Worm (Caenorhabditis elegans): Measurements from ENCODE around the gene tra-4.

The tra-4 gene

ce11 chrX:2838619-2839018 is 18.8 kb downstream of the tra-4 start:
- no peak for TF ChIP-seq T22C8.4 (GFP tag; IDR thresholded peaks at IDR 0.05)
- no peak for TF ChIP-seq klf-2 (GFP tag; conservative IDR thresholded peaks at IDR 0.05)
- no peak for TF ChIP-seq med-1 (GFP tag; optimal IDR thresholded peaks at IDR 0.05; ENCODE audit: insufficient read depth)
- TF ChIP-seq cog-1 (tag; optimal IDR thresholded peaks at IDR 0.05) = no peak
- TF ChIP-seq flt-1 (GFP tag; IDR thresholded peaks at IDR 0.05) = no peak
- no peak for TF ChIP-seq ztf-29 (GFP tag; IDR thresholded peaks at IDR 0.05)
- TF ChIP-seq ref-1 (GFP tag; conservative IDR thresholded peaks at IDR 0.05) = no peak
- TF ChIP-seq ztf-23 (GFP tag; IDR thresholded peaks at IDR 0.05) = no peak
- TF ChIP-seq tab-1 (GFP tag; IDR thresholded peaks at IDR 0.05) = no peak

- TF ChIP-seq med-1 (GFP tag; optimal IDR thresholded peaks at IDR 0.05; ENCODE audit: insufficient read depth) = no peak
- no peak for TF ChIP-seq ztf-23 (GFP tag; IDR thresholded peaks at IDR 0.05)
- TF ChIP-seq T22C8.4 (GFP tag; IDR thresholded peaks at IDR 0.05) = no peak
- no peak for TF ChIP-seq cog-1 (tag; optimal IDR thresholded peaks at IDR 0.05)
- no peak for TF ChIP-seq ztf-29 (GFP tag; IDR thresholded peaks at IDR 0.05)
- no peak for TF ChIP-seq ref-1 (GFP tag; conservative IDR thresholded peaks at IDR 0.05)
- no peak for TF ChIP-seq klf-2 (GFP tag; conservative IDR thresholded peaks at IDR 0.05)
- no peak for TF ChIP-seq tab-1 (GFP tag; IDR thresholded peaks at IDR 0.05)
- TF ChIP-seq flt-1 (GFP tag; IDR thresholded peaks at IDR 0.05) = no peak
These were observed 19.9 kb downstream of the tra-4 start for ce11 chrX:2837477-2837876.

- TF ChIP-seq tab-1 (GFP tag; IDR thresholded peaks at IDR 0.05) (no peak), ztf-23 (GFP tag; IDR thresholded peaks at IDR 0.05) (no peak), T22C8.4 (GFP tag; IDR thresholded peaks at IDR 0.05) (no peak), cog-1 (tag; optimal IDR thresholded peaks at IDR 0.05) (no peak), med-1 (GFP tag; optimal IDR thresholded peaks at IDR 0.05; ENCODE audit: insufficient read depth) (no peak), flt-1 (GFP tag; IDR thresholded peaks at IDR 0.05) (no peak), klf-2 (GFP tag; conservative IDR thresholded peaks at IDR 0.05) (no peak), ref-1 (GFP tag; conservative IDR thresholded peaks at IDR 0.05) (no peak), ztf-29 (GFP tag; IDR thresholded peaks at IDR 0.05) (no peak)
These were observed 20.6 kb downstream of the tra-4 start for ce11 chrX:2836770-2837169.

ce11 chrX:2827702-2828182 is 29.7 kb downstream of the tra-4 start, which contains the start of gene ssr-2:
TSS of gene ssr-2 (minus strand) at chrX:2827752.
- TF ChIP-seq flt-1 (GFP tag; IDR thresholded peaks at IDR 0.05) = no peak
- no peak for TF ChIP-seq tab-1 (GFP tag; IDR thresholded peaks at IDR 0.05)
- TF ChIP-seq ztf-29 (GFP tag; IDR thresholded peaks at IDR 0.05) = no peak
- no peak for TF ChIP-seq klf-2 (GFP tag; conservative IDR thresholded peaks at IDR 0.05)
- TF ChIP-seq cog-1 (tag; optimal IDR thresholded peaks at IDR 0.05) = no peak
- no peak for TF ChIP-seq med-1 (GFP tag; optimal IDR thresholded peaks at IDR 0.05; ENCODE audit: insufficient read depth)
- no peak for TF ChIP-seq ref-1 (GFP tag; conservative IDR thresholded peaks at IDR 0.05)
- no peak for TF ChIP-seq ztf-23 (GFP tag; IDR thresholded peaks at IDR 0.05)
- TF ChIP-seq T22C8.4 (GFP tag; IDR thresholded peaks at IDR 0.05) = no peak

- TF ChIP-seq cog-1 (tag; optimal IDR thresholded peaks at IDR 0.05) (no peak), T22C8.4 (GFP tag; IDR thresholded peaks at IDR 0.05) (no peak), klf-2 (GFP tag; conservative IDR thresholded peaks at IDR 0.05) (no peak), ztf-29 (GFP tag; IDR thresholded peaks at IDR 0.05) (no peak), ref-1 (GFP tag; conservative IDR thresholded peaks at IDR 0.05) (no peak), flt-1 (GFP tag; IDR thresholded peaks at IDR 0.05) (no peak), ztf-23 (GFP tag; IDR thresholded peaks at IDR 0.05) (no peak), med-1 (GFP tag; optimal IDR thresholded peaks at IDR 0.05; ENCODE audit: insufficient read depth) (no peak), tab-1 (GFP tag; IDR thresholded peaks at IDR 0.05) (no peak)
These were observed 31.1 kb downstream of the tra-4 start for ce11 chrX:2826337-2826736.

- no peak for TF ChIP-seq klf-2 (GFP tag; conservative IDR thresholded peaks at IDR 0.05)
- TF ChIP-seq ztf-29 (GFP tag; IDR thresholded peaks at IDR 0.05) = no peak
- no peak for TF ChIP-seq flt-1 (GFP tag; IDR thresholded peaks at IDR 0.05)
- TF ChIP-seq med-1 (GFP tag; optimal IDR thresholded peaks at IDR 0.05; ENCODE audit: insufficient read depth) = no peak
These were observed 37.3 kb downstream of the tra-4 start, which contains the start of gene tsp-6 for ce11 chrX:2820148-2820547. TSS of gene tsp-6 (plus strand) at chrX:2820448.

ce11 chrX:2819747-2820146 is 37.7 kb downstream of the tra-4 start:
- TF ChIP-seq cog-1 (tag; optimal IDR thresholded peaks at IDR 0.05) (no peak), ref-1 (GFP tag; conservative IDR thresholded peaks at IDR 0.05) (no peak), klf-2 (GFP tag; conservative IDR thresholded peaks at IDR 0.05) (no peak), med-1 (GFP tag; optimal IDR thresholded peaks at IDR 0.05; ENCODE audit: insufficient read depth) (no peak), T22C8.4 (GFP tag; IDR thresholded peaks at IDR 0.05) (no peak), ztf-23 (GFP tag; IDR thresholded peaks at IDR 0.05) (no peak), flt-1 (GFP tag; IDR thresholded peaks at IDR 0.05) (no peak), ztf-29 (GFP tag; IDR thresholded peaks at IDR 0.05) (no peak), tab-1 (GFP tag; IDR thresholded peaks at IDR 0.05) (no peak)

- TF ChIP-seq flt-1 (GFP tag; IDR thresholded peaks at IDR 0.05) (no peak), ref-1 (GFP tag; conservative IDR thresholded peaks at IDR 0.05) (no peak), ztf-29 (GFP tag; IDR thresholded peaks at IDR 0.05) (no peak)
These were observed 38.5 kb downstream of the tra-4 start for ce11 chrX:2818899-2819298.

- TF ChIP-seq ref-1 (GFP tag; conservative IDR thresholded peaks at IDR 0.05) (no peak), ztf-23 (GFP tag; IDR thresholded peaks at IDR 0.05) (no peak), tab-1 (GFP tag; IDR thresholded peaks at IDR 0.05) (no peak), T22C8.4 (GFP tag; IDR thresholded peaks at IDR 0.05) (no peak), klf-2 (GFP tag; conservative IDR thresholded peaks at IDR 0.05) (no peak), flt-1 (GFP tag; IDR thresholded peaks at IDR 0.05) (no peak), ztf-29 (GFP tag; IDR thresholded peaks at IDR 0.05) (no peak), cog-1 (tag; optimal IDR thresholded peaks at IDR 0.05) (no peak), med-1 (GFP tag; optimal IDR thresholded peaks at IDR 0.05; ENCODE audit: insufficient read depth) (no peak)
These were observed 43.2 kb downstream of the tra-4 start, which contains the start of gene C14A11.6 for ce11 chrX:2814097-2814720. TSS of gene C14A11.6 (minus strand) at chrX:2814147.

ce11 chrX:2809611-2810010 is 47.8 kb downstream of the tra-4 start, which contains the start of gene C14A11.9:
TSS of gene C14A11.9 (minus strand) at chrX:2809637.
- peak; percentile 80 for TF ChIP-seq ztf-23 (GFP tag; IDR thresholded peaks at IDR 0.05)
- TF ChIP-seq med-1 (GFP tag; optimal IDR thresholded peaks at IDR 0.05; ENCODE audit: insufficient read depth) = peak; percentile 47
- peak; percentile 66 for TF ChIP-seq flt-1 (GFP tag; IDR thresholded peaks at IDR 0.05)
- peak; percentile 72 for TF ChIP-seq cog-1 (tag; optimal IDR thresholded peaks at IDR 0.05)
- TF ChIP-seq ztf-29 (GFP tag; IDR thresholded peaks at IDR 0.05) = 0 out of 2 replicates have a peak, but pooled peaks have one; percentile 20
- TF ChIP-seq ref-1 (GFP tag; conservative IDR thresholded peaks at IDR 0.05) = no peak
- TF ChIP-seq T22C8.4 (GFP tag; IDR thresholded peaks at IDR 0.05) = 0 out of 2 replicates have a peak, but pooled peaks have one; percentile 29
- peak; percentile 74; the same call in 1 of the 2 replicates for TF ChIP-seq tab-1 (GFP tag; IDR thresholded peaks at IDR 0.05)
- TF ChIP-seq klf-2 (GFP tag; conservative IDR thresholded peaks at IDR 0.05) = 0 out of 2 replicates have a peak, but pooled peaks have one; percentile 13

Measured in whole organism, midembryonic.